Worm (Caenorhabditis elegans) whole organism, mixed stage, embryonic: ENCODE data around the gene F44E7.9.
A peak's percentile ranks its signal among the peaks of the same experiment; 100 is the strongest.

Experiments
- M03D4.4 ChIP-seq: sonication (generic microtip); optimal IDR thresholded peaks from 2 replicates; lab custom pipeline; 2017; ENCODE audit warnings: mild to moderate bottlenecking, missing genetic modification characterization, missing compliant biosample characterization
- bed-3 ChIP-seq: fragments of 200-800 bp; sonication (Bioruptor generic); optimal IDR thresholded peaks from 3 replicates; lab custom pipeline; 2018; ENCODE audit warnings: mild to moderate bottlenecking, missing genetic modification characterization, moderate library complexity, missing compliant biosample characterization
- blmp-1 ChIP-seq: fragments of 150-350 bp; optimal IDR thresholded peaks from 2 replicates; lab custom pipeline; 2014; ENCODE audit warnings: missing biosample characterization, missing genetic modification characterization
- ceh-39 ChIP-seq: fragments of 150-350 bp; optimal IDR thresholded peaks from 2 replicates; lab custom pipeline; 2014; ENCODE audit warnings: missing biosample characterization, missing genetic modification characterization
- ceh-43 ChIP-seq: fragments of 200-800 bp; sonication (Bioruptor generic); optimal IDR thresholded peaks from 2 replicates; lab custom pipeline; 2018; ENCODE audit warnings: mild to moderate bottlenecking, missing genetic modification characterization, moderate library complexity, missing compliant biosample characterization
- ceh-83 ChIP-seq: fragments of 200-800 bp; sonication (Bioruptor generic); optimal IDR thresholded peaks from 2 replicates; lab custom pipeline; 2018; ENCODE audit warnings: mild to moderate bottlenecking, missing genetic modification characterization, missing compliant biosample characterization
- ces-1 ChIP-seq: fragments of 150-350 bp; optimal IDR thresholded peaks from 2 replicates; lab custom pipeline; 2014; ENCODE audit warnings: missing biosample characterization, missing genetic modification reagents, missing genetic modification characterization
- elt-1 ChIP-seq: sonication (generic microtip); optimal IDR thresholded peaks from 2 replicates; lab custom pipeline; 2017; ENCODE audit warnings: missing genetic modification characterization, mild to moderate bottlenecking, missing compliant biosample characterization, antibody characterized with exemption, moderate library complexity, borderline replicate concordance; ENCODE audit not compliant: insufficient read depth
- elt-3 ChIP-seq: fragments of 150-350 bp; optimal IDR thresholded peaks from 2 replicates; lab custom pipeline; 2014; ENCODE audit warnings: missing biosample characterization, missing genetic modification characterization
- flh-1 ChIP-seq: fragments of 200-800 bp; sonication (Bioruptor generic); optimal IDR thresholded peaks from 2 replicates; lab custom pipeline; 2018; ENCODE audit warnings: mild to moderate bottlenecking, missing genetic modification characterization, moderate library complexity, missing compliant biosample characterization
- ham-2 ChIP-seq: fragments of 200-800 bp; sonication (Bioruptor generic); optimal IDR thresholded peaks from 2 replicates; lab custom pipeline; 2018; ENCODE audit warnings: mild to moderate bottlenecking, missing genetic modification characterization, missing compliant biosample characterization
- hlh-1 ChIP-seq: fragments of 150-350 bp; optimal IDR thresholded peaks from 2 replicates; lab custom pipeline; 2014; ENCODE audit warnings: missing biosample characterization, missing genetic modification reagents, missing genetic modification characterization
- lin-13 ChIP-seq: fragments of 150-350 bp; optimal IDR thresholded peaks from 2 replicates; lab custom pipeline; 2014; ENCODE audit warnings: missing biosample characterization, missing genetic modification characterization
- lin-32 ChIP-seq: fragments of 200-800 bp; sonication (Bioruptor generic); optimal IDR thresholded peaks from 2 replicates; lab custom pipeline; 2018; ENCODE audit warnings: mild to moderate bottlenecking, missing genetic modification characterization, missing compliant biosample characterization
- lsy-2 ChIP-seq: fragments of 150-350 bp; optimal IDR thresholded peaks from 2 replicates; lab custom pipeline; 2014; ENCODE audit warnings: missing biosample characterization, missing genetic modification characterization
- mab-5 ChIP-seq: fragments of 150-350 bp; optimal IDR thresholded peaks from 2 replicates; lab custom pipeline; 2014; ENCODE audit warnings: missing biosample characterization, missing genetic modification characterization
- mep-1 ChIP-seq: fragments of 150-350 bp; optimal IDR thresholded peaks from 2 replicates; lab custom pipeline; 2017; ENCODE audit warnings: missing biosample characterization, missing genetic modification reagents, missing genetic modification characterization, inconsistent platforms
- nhr-12 ChIP-seq: fragments of 150-350 bp; optimal IDR thresholded peaks from 2 replicates; lab custom pipeline; 2014; ENCODE audit warnings: missing biosample characterization, missing genetic modification characterization
- nhr-2 ChIP-seq: fragments of 150-350 bp; optimal IDR thresholded peaks from 2 replicates; lab custom pipeline; 2014; ENCODE audit warnings: missing biosample characterization, missing genetic modification characterization
- nhr-28 ChIP-seq: fragments of 150-350 bp; optimal IDR thresholded peaks from 2 replicates; lab custom pipeline; 2014; ENCODE audit warnings: missing biosample characterization, missing genetic modification characterization
- nhr-76 ChIP-seq: sonication (generic microtip); optimal IDR thresholded peaks from 2 replicates; lab custom pipeline; 2017; ENCODE audit warnings: missing biosample characterization, missing genetic modification characterization
- pha-4 ChIP-seq: fragments of 150-350 bp; optimal IDR thresholded peaks from 2 replicates; lab custom pipeline; 2018; ENCODE audit warnings: missing biosample characterization, missing genetic modification reagents, missing genetic modification characterization
- sem-2 ChIP-seq: fragments of 200-800 bp; sonication (Bioruptor generic); optimal IDR thresholded peaks from 2 replicates; lab custom pipeline; 2018; ENCODE audit warnings: mild to moderate bottlenecking, missing genetic modification characterization, missing compliant biosample characterization
- snpc-4 ChIP-seq: fragments of 150-350 bp; optimal IDR thresholded peaks from 2 replicates; lab custom pipeline; 2014; ENCODE audit warnings: missing biosample characterization, missing genetic modification characterization
- sptf-1 ChIP-seq: sonication (generic microtip); optimal IDR thresholded peaks from 2 replicates; lab custom pipeline; 2017; ENCODE audit warnings: mild to moderate bottlenecking, missing genetic modification characterization, moderate library complexity, missing compliant biosample characterization
- tbx-8 ChIP-seq: fragments of 200-800 bp; sonication (Bioruptor generic); optimal IDR thresholded peaks from 2 replicates; lab custom pipeline; 2018; ENCODE audit warnings: mild to moderate bottlenecking, missing genetic modification characterization, moderate library complexity, missing compliant biosample characterization
- unc-120 ChIP-seq: sonication (generic microtip); optimal IDR thresholded peaks from 2 replicates; lab custom pipeline; 2017; ENCODE audit warnings: missing genetic modification characterization, missing compliant biosample characterization; ENCODE audit not compliant: poor library complexity, severe bottlenecking
- unc-62 ChIP-seq: fragments of 150-350 bp; optimal IDR thresholded peaks from 2 replicates; lab custom pipeline; 2014; ENCODE audit warnings: missing biosample characterization, missing genetic modification reagents, missing genetic modification characterization
- zip-8 ChIP-seq: fragments of 150-350 bp; optimal IDR thresholded peaks from 2 replicates; lab custom pipeline; 2014; ENCODE audit warnings: missing biosample characterization, missing genetic modification characterization
- ztf-11 ChIP-seq: fragments of 150-350 bp; optimal IDR thresholded peaks from 2 replicates; lab custom pipeline; 2014; ENCODE audit warnings: missing biosample characterization, missing genetic modification characterization

The F44E7.9 gene

ce11 chrV:5820401-5820800 lies 29.4 kb downstream of the F44E7.9 start:
- TF ChIP-seq unc-62 (GFP tag; lab: Kevin White, UChicago) (no peak), elt-1 (tag; lab: Kevin White, UChicago) (no peak), sptf-1 (tag; lab: Kevin White, UChicago) (no peak), snpc-4 (tag; lab: Kevin White, UChicago) (no peak), unc-120 (no peak), sem-2 (GFP tag; lab: Kevin White, UChicago) (no peak), lin-32 (GFP tag; lab: Kevin White, UChicago) (no peak), mep-1 (tag; lab: Kevin White, UChicago) (no peak), nhr-76 (tag; lab: Kevin White, UChicago) (no peak), pha-4 (tag; lab: Kevin White, UChicago) (no peak), flh-1 (GFP tag; lab: Kevin White, UChicago) (no peak), ham-2 (no peak), nhr-12 (tag; lab: Kevin White, UChicago) (no peak), ceh-39 (tag; lab: Kevin White, UChicago) (no peak), nhr-2 (tag; lab: Kevin White, UChicago) (no peak), tbx-8 (GFP tag; lab: Kevin White, UChicago) (no peak), hlh-1 (tag; lab: Kevin White, UChicago) (no peak), mab-5 (tag; lab: Kevin White, UChicago) (no peak), elt-3 (tag; lab: Kevin White, UChicago) (no peak)

ce11 chrV:5821451-5822143 lies 30.6 kb downstream of the F44E7.9 start:
- TF ChIP-seq tbx-8 (GFP tag; lab: Kevin White, UChicago): no peak
- no peak for TF ChIP-seq zip-8

ce11 chrV:5822968-5823367 lies 31.9 kb downstream of the F44E7.9 start:
- no peak for TF ChIP-seq unc-120
- no peak for TF ChIP-seq lin-13 (tag; lab: Kevin White, UChicago)
- TF ChIP-seq bed-3 (GFP tag; lab: Kevin White, UChicago): no peak
- peak; percentile 27 for TF ChIP-seq elt-3 (tag; lab: Kevin White, UChicago)
- TF ChIP-seq, all 35 proteins: peak for 1

ce11 chrV:5825478-5825877 lies 34.4 kb downstream of the F44E7.9 start:
- TF ChIP-seq ces-1 (GFP tag; lab: Kevin White, UChicago) (no peak), lin-13 (tag; lab: Kevin White, UChicago) (no peak), nhr-12 (tag; lab: Kevin White, UChicago) (no peak), ceh-83 (GFP tag; lab: Kevin White, UChicago) (no peak), flh-1 (GFP tag; lab: Kevin White, UChicago) (no peak), hlh-1 (tag; lab: Kevin White, UChicago) (no peak), ztf-11 (tag; lab: Kevin White, UChicago) (no peak), nhr-28 (tag; lab: Kevin White, UChicago) (no peak), blmp-1 (tag; lab: Kevin White, UChicago) (no peak)

- TF ChIP-seq elt-1 (tag; lab: Kevin White, UChicago) (no peak), M03D4.4 (tag; lab: Kevin White, UChicago) (no peak), sptf-1 (tag; lab: Kevin White, UChicago) (no peak), zip-8 (no peak), flh-1 (GFP tag; lab: Kevin White, UChicago) (no peak), lsy-2 (tag; lab: Kevin White, UChicago) (no peak)
Measured at ce11 chrV:5826592-5826991, 35.6 kb downstream of the F44E7.9 start, which contains the start of gene let-418. let-418 (plus strand) TSS chrV:5826833.

- TF ChIP-seq bed-3 (GFP tag; lab: Kevin White, UChicago): no peak
- TF ChIP-seq ceh-83 (GFP tag; lab: Kevin White, UChicago): no peak
- no peak for TF ChIP-seq nhr-28 (tag; lab: Kevin White, UChicago)
- no peak for TF ChIP-seq ceh-39 (tag; lab: Kevin White, UChicago)
- TF ChIP-seq unc-120: no peak
- TF ChIP-seq elt-3 (tag; lab: Kevin White, UChicago): no peak
- TF ChIP-seq lin-32 (GFP tag; lab: Kevin White, UChicago): no peak
- TF ChIP-seq sptf-1 (tag; lab: Kevin White, UChicago): no peak
- no peak for TF ChIP-seq nhr-2 (tag; lab: Kevin White, UChicago)
- no peak for TF ChIP-seq M03D4.4 (tag; lab: Kevin White, UChicago)
- TF ChIP-seq flh-1 (GFP tag; lab: Kevin White, UChicago): no peak
- TF ChIP-seq tbx-8 (GFP tag; lab: Kevin White, UChicago): no peak
- TF ChIP-seq ces-1 (GFP tag; lab: Kevin White, UChicago): no peak
- TF ChIP-seq nhr-76 (tag; lab: Kevin White, UChicago): no peak
- no peak for TF ChIP-seq ceh-43
Measured at ce11 chrV:5831253-5831652, 40.2 kb downstream of the F44E7.9 start.
